Fruit fly (Drosophila melanogaster) whole organism, embryonic: ENCODE measurements around the gene CG34041.

Source experiments
- lmd ChIP-seq: fragments of 200-800 bp; sonication (Bioruptor generic); IDR thresholded peaks from 2 replicates; pipeline ENCODE4 v1.3.6; 2022; ENCODE audit warnings: missing biosample characterization, missing genetic modification characterization
- stc ChIP-seq: fragments of 200-800 bp; sonication (Bioruptor generic); IDR thresholded peaks from 2 replicates; pipeline ENCODE4 v1.3.6; 2022; ENCODE audit warnings: missing biosample characterization, missing genetic modification characterization

DNA sequence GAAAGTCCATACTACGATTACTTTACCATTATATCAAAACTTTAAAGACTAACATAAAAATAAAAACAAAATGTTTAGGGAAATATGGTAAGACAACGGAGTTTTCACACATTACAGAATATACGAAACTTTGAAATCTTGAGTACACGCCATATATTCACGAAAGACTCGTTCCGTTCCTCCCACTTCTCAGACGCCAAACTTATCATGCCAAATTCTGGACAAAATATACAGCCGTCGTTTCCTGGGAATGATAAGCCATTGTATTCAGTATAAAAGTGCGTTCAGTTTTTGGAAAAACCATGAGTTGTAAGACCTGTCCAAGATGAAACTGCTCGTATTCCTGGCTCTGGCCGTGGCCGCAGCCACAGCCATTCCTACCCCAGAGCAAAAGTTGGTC, 19.2 kb upstream of the CG34041 start, which contains the start of gene Jon99Fi:
- no peak for TF ChIP-seq lmd (GFP tag; lab: Robert Waterston, UW)
- no peak for TF ChIP-seq stc (GFP tag; lab: Robert Waterston, UW)
